Worm (Caenorhabditis elegans): ENCODE data around the gene F42A9.17.

F42A9.17 gene

ce11 chrIV:8620102-8620733 lies 8.5 kb upstream of the F42A9.17 start, which contains the start of gene lin-49 (continued):
- TF ChIP-seq cebp-2 (GFP tag; IDR thresholded peaks at IDR 0.05): no peak
- TF ChIP-seq madf-10 (tag; optimal IDR thresholded peaks at IDR 0.05): peak; percentile 39
- TF ChIP-seq tbp1 (GFP tag; optimal IDR thresholded peaks at IDR 0.05): peak; percentile 32
- no peak for TF ChIP-seq mxl-1 (tag; optimal IDR thresholded peaks at IDR 0.05)
- 0 out of 2 replicates have a peak, but pooled peaks have one; percentile 53 for TF ChIP-seq nfyb-1 (GFP tag; IDR thresholded peaks at IDR 0.05)
- peak; percentile 23 for TF ChIP-seq ztf-18 (tag; optimal IDR thresholded peaks at IDR 0.05)
- no peak for TF ChIP-seq F37B4.10 (GFP tag; IDR thresholded peaks at IDR 0.05)
- TF ChIP-seq ztf-26 (tag; optimal IDR thresholded peaks at IDR 0.05): peak; percentile 38
- TF ChIP-seq tbx-9 (tag; optimal IDR thresholded peaks at IDR 0.05; ENCODE audit: borderline replicate concordance): no peak
- no peak for TF ChIP-seq F52B5.7 (tag; optimal IDR thresholded peaks at IDR 0.05)
- TF ChIP-seq lin-26 (GFP tag; IDR thresholded peaks at IDR 0.05): peak; percentile 72; the same call in 1 of the 2 replicates
- TF ChIP-seq lsl-1 (GFP tag; optimal IDR thresholded peaks at IDR 0.05): no peak
- TF ChIP-seq ztf-25 (GFP tag; IDR thresholded peaks at IDR 0.05): no peak
- no peak for TF ChIP-seq nhr-120 (GFP tag; IDR thresholded peaks at IDR 0.05)
- no peak for TF ChIP-seq him-1 (tag; optimal IDR thresholded peaks at IDR 0.05)
- TF ChIP-seq dox-1 (GFP tag; IDR thresholded peaks at IDR 0.05): peak; percentile 60; the same call in 1 of the 2 replicates
- no peak for TF ChIP-seq ekl-4 (GFP tag; IDR thresholded peaks at IDR 0.05)
- TF ChIP-seq akir-1 (GFP tag; optimal IDR thresholded peaks at IDR 0.05): no peak
- peak; percentile 86; the same call in 1 of the 2 replicates for TF ChIP-seq hmg-1.2 (GFP tag; IDR thresholded peaks at IDR 0.05)
- no peak for TF ChIP-seq nhr-27 (tag; optimal IDR thresholded peaks at IDR 0.05)
- no peak for TF ChIP-seq aptf-2 (GFP tag; conservative IDR thresholded peaks at IDR 0.05)
- TF ChIP-seq mcd-1 (GFP tag; IDR thresholded peaks at IDR 0.05): no peak
- no peak for TF ChIP-seq nfya-1 (tag; optimal IDR thresholded peaks at IDR 0.05; ENCODE audit: borderline replicate concordance, insufficient read depth)
- TF ChIP-seq D2030.7 (GFP tag; IDR thresholded peaks at IDR 0.05): no peak
- TF ChIP-seq ceh-27 (GFP tag; optimal IDR thresholded peaks at IDR 0.05): peak; percentile 66
- TF ChIP-seq aptf-3 (GFP tag; IDR thresholded peaks at IDR 0.05): no peak
- 0 out of 2 replicates have a peak, but pooled peaks have one; percentile 16 for TF ChIP-seq madf-6 (GFP tag; IDR thresholded peaks at IDR 0.05)
- TF ChIP-seq gei-17 (GFP tag; optimal IDR thresholded peaks at IDR 0.05): no peak
- peak; percentile 75 for TF ChIP-seq nhr-80 (tag; optimal IDR thresholded peaks at IDR 0.05)
- no peak for TF ChIP-seq snpc-4 (GFP tag; optimal IDR thresholded peaks at IDR 0.05)
- TF ChIP-seq snpc-4 (tag; optimal IDR thresholded peaks at IDR 0.05): peak in 1 of 4 experiments; percentile 23
- no peak for TF ChIP-seq let-526 (GFP tag; IDR thresholded peaks at IDR 0.05)
- no peak for TF ChIP-seq F55B11.4 (tag; optimal IDR thresholded peaks at IDR 0.05; ENCODE audit: borderline replicate concordance, insufficient read depth)
- TF ChIP-seq atf-7 (tag; optimal IDR thresholded peaks at IDR 0.05): no peak
- no peak for TF ChIP-seq xnd-1 (tag; optimal IDR thresholded peaks at IDR 0.05)
- no peak for TF ChIP-seq Y53G8AR.9 (GFP tag; conservative IDR thresholded peaks at IDR 0.05)
- TF ChIP-seq snpc-1.3 (tag; optimal IDR thresholded peaks at IDR 0.05; ENCODE audit: insufficient read depth): no peak
- TF ChIP-seq egl-18 (GFP tag; IDR thresholded peaks at IDR 0.05): no peak

- TF ChIP-seq ztf-26 (tag; optimal IDR thresholded peaks at IDR 0.05) (no peak), rpc-1 (optimal IDR thresholded peaks at IDR 0.05) (no peak), rpc-1 (tag; optimal IDR thresholded peaks at IDR 0.05) (no peak), K12H6.12 (tag; optimal IDR thresholded peaks at IDR 0.05) (no peak), Y79H2A.3 (GFP tag; conservative IDR thresholded peaks at IDR 0.05) (no peak), hsf-1 (GFP tag; IDR thresholded peaks at IDR 0.05) (no peak), unc-62 (GFP tag; optimal IDR thresholded peaks at IDR 0.05) (no peak), nhr-27 (tag; optimal IDR thresholded peaks at IDR 0.05) (no peak), F57C9.4 (tag; optimal IDR thresholded peaks at IDR 0.05) (no peak), efl-1 (GFP tag; optimal IDR thresholded peaks at IDR 0.05) (no peak), snpc-3.4 (tag; optimal IDR thresholded peaks at IDR 0.05) (peak; percentile 10), zfh-2 (GFP tag; conservative IDR thresholded peaks at IDR 0.05) (no peak), hmg-1.2 (GFP tag; IDR thresholded peaks at IDR 0.05) (peak; percentile 96), tbx-9 (tag; optimal IDR thresholded peaks at IDR 0.05; ENCODE audit: borderline replicate concordance) (no peak), ztf-22 (GFP tag; optimal IDR thresholded peaks at IDR 0.05) (no peak)
Observed at ce11 chrIV:8618698-8619097, 7.0 kb upstream of the F42A9.17 start, which contains the start of gene F42A9.8. TSS of gene F42A9.8 (minus strand) at chrIV:8618785.
